Fruit fly (Drosophila melanogaster) whole organism, wandering third instar larva: ENCODE measurements around the gene ClpP.

ENCODE experiments used
- br ChIP-seq: fragments of 200-800 bp; sonication (Bioruptor generic); optimal IDR thresholded peaks from 2 replicates; lab custom pipeline; 2016; ENCODE audit warnings: missing biosample characterization, missing genetic modification characterization
- brk ChIP-seq: fragments of 200-800 bp; sonication (Bioruptor generic); optimal IDR thresholded peaks from 2 replicates; lab custom pipeline; 2016; ENCODE audit warnings: missing biosample characterization, mild to moderate bottlenecking, missing genetic modification characterization

- TF ChIP-seq br (GFP tag; lab: Kevin White, UChicago), result no peak
- no peak for TF ChIP-seq brk (GFP tag; lab: Kevin White, UChicago)
Observed at dm6 chr2L:10396877-10397587, 40.4 kb downstream of the ClpP start.
